Worm (Caenorhabditis elegans): ENCODE measurements around the gene C23G10.10.

C23G10.10 gene

DNA sequence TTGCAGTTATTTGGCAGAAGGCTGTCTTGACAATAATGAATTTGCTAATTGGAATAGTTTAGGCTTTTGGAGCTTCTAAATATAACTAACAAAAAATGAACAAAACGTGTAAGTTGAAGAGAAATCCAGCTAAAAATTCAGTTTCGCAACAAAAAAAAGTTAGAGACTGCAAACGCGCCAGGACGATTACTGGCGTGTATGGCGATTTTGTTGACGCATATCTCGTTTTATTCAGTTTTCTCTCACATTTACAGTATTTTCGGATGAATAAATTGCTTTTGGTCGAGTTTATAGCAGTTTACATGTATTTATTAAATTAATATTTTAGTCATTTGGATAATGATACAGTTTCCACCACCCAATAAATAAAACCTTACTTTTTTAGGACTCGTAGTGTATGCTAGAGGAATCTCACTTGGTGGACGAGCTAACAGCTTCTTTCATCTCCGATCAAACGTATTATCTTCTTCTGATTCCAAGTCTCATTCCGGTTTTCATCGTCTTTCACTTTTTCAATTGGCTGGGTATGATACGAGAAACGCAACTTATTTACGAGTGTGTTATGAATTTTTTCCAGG is 40.7 kb downstream of the C23G10.10 start, which contains the start of the genes abcf-3 and F42A10.5 (continued):
- TF ChIP-seq repo-1 (tag; optimal IDR thresholded peaks at IDR 0.05) (no peak), madf-6 (GFP tag; IDR thresholded peaks at IDR 0.05) (peak; percentile 55; the same call in 1 of the 2 replicates), efl-1 (GFP tag; optimal IDR thresholded peaks at IDR 0.05) (peak; percentile 23), attf-5 (GFP tag; optimal IDR thresholded peaks at IDR 0.05) (peak; percentile 33), nhr-120 (GFP tag; IDR thresholded peaks at IDR 0.05) (no peak), cebp-1 (GFP tag; IDR thresholded peaks at IDR 0.05) (no peak), cebp-1 (tag; optimal IDR thresholded peaks at IDR 0.05) (peak; percentile 93), xnd-1 (tag; optimal IDR thresholded peaks at IDR 0.05) (peak; percentile 28), dpl-1 (GFP tag; optimal IDR thresholded peaks at IDR 0.05) (no peak), mcd-1 (GFP tag; IDR thresholded peaks at IDR 0.05) (peak; percentile 66), rec-8 (tag; optimal IDR thresholded peaks at IDR 0.05) (no peak), F33H1.4 (GFP tag; IDR thresholded peaks at IDR 0.05) (peak; percentile 58), lin-26 (GFP tag; IDR thresholded peaks at IDR 0.05) (no peak), gei-17 (GFP tag; optimal IDR thresholded peaks at IDR 0.05) (no peak), lsl-1 (GFP tag; optimal IDR thresholded peaks at IDR 0.05) (peak; percentile 47), lin-35 (GFP tag; optimal IDR thresholded peaks at IDR 0.05) (peak in 1 of 3 experiments; percentile 66), tbx-9 (tag; optimal IDR thresholded peaks at IDR 0.05; ENCODE audit: borderline replicate concordance) (no peak), ztf-6 (GFP tag; IDR thresholded peaks at IDR 0.05) (no peak), nfyb-1 (GFP tag; IDR thresholded peaks at IDR 0.05) (0 out of 2 replicates have a peak, but pooled peaks have one; percentile 40), tlf-1 (GFP tag; optimal IDR thresholded peaks at IDR 0.05) (peak; percentile 26)

DNA sequence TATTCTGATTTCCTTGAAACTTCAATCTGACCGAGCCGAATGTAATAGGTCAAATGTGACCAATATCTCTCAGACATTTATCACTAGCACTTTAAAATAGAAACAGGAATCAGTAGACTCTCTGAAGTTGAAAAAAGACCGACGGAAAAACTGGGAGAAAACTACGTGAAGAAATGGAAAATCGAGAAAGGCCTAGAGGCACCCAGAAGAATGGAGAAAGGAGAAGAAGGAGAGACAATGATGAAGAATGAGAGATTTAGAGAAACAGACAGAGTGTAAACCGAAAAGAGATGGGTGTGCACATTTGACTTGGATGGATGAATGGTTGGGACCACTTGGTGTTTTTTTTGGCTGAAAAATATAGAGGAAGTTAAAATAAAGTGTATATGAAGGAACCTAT is 43.8 kb downstream of the C23G10.10 start:
- TF ChIP-seq Y53F4B.3 (GFP tag; IDR thresholded peaks at IDR 0.05) (no peak), lsy-27 (tag; optimal IDR thresholded peaks at IDR 0.05; ENCODE audit: borderline replicate concordance, insufficient read depth) (no peak), lin-35 (GFP tag; optimal IDR thresholded peaks at IDR 0.05) (peak in 1 of 3 experiments; percentile 30), rpc-1 (optimal IDR thresholded peaks at IDR 0.05) (peak; percentile 51), rpc-1 (tag; optimal IDR thresholded peaks at IDR 0.05) (no peak), akir-1 (GFP tag; optimal IDR thresholded peaks at IDR 0.05) (no peak), chd-7 (tag; optimal IDR thresholded peaks at IDR 0.05) (peak; percentile 14), bed-2 (GFP tag; IDR thresholded peaks at IDR 0.05) (no peak), ceh-91 (GFP tag; IDR thresholded peaks at IDR 0.05) (no peak), cebp-1 (GFP tag; IDR thresholded peaks at IDR 0.05) (no peak), cebp-1 (tag; optimal IDR thresholded peaks at IDR 0.05) (peak; percentile 24), hsf-1 (GFP tag; IDR thresholded peaks at IDR 0.05) (peak; percentile 84), tbp1 (GFP tag; optimal IDR thresholded peaks at IDR 0.05) (peak; percentile 4), egrh-3 (GFP tag; IDR thresholded peaks at IDR 0.05) (0 out of 2 replicates have a peak, but pooled peaks have one; percentile 20), dox-1 (GFP tag; IDR thresholded peaks at IDR 0.05) (peak; percentile 7; the same call in 1 of the 2 replicates), F57C9.4 (tag; optimal IDR thresholded peaks at IDR 0.05) (no peak), K12H6.12 (tag; optimal IDR thresholded peaks at IDR 0.05) (peak; percentile 12), K11D2.4 (GFP tag; IDR thresholded peaks at IDR 0.05) (no peak), mes-4 (tag; optimal IDR thresholded peaks at IDR 0.05) (no peak), xnd-1 (tag; optimal IDR thresholded peaks at IDR 0.05) (no peak), hmg-1.2 (GFP tag; IDR thresholded peaks at IDR 0.05) (peak; percentile 95), fkh-3 (tag; optimal IDR thresholded peaks at IDR 0.05) (no peak)
